Fruit fly (Drosophila melanogaster) whole organism, embryonic: ENCODE measurements around the gene CG12951.

Experiments used
- B-H1 ChIP-seq: fragments of 200-800 bp; sonication (Bioruptor generic); IDR thresholded peaks from 3 replicates; pipeline ENCODE4 v1.3.6; 2022; ENCODE audit warnings: missing biosample characterization, missing genetic modification characterization
- Bgb ChIP-seq: fragments of 200-800 bp; sonication (Bioruptor generic); IDR thresholded peaks from 2 replicates; pipeline ENCODE4 v1.3.6; 2022; ENCODE audit warnings: missing biosample characterization, missing genetic modification characterization; ENCODE audit not compliant: partially characterized antibody
- Blimp-1 ChIP-seq: fragments of 200-800 bp; sonication (Bioruptor generic); optimal IDR thresholded peaks from 3 replicates; lab custom pipeline; 2018; ENCODE audit warnings: missing biosample characterization, missing genetic modification characterization, mild to moderate bottlenecking, moderate library complexity, missing genetic modification reagents
- CG10959 ChIP-seq: fragments of 200-800 bp; sonication (Bioruptor generic); IDR thresholded peaks from 2 replicates; pipeline ENCODE4 v1.3.6; 2022; ENCODE audit warnings: missing biosample characterization, missing genetic modification characterization
- CG11398 ChIP-seq: fragments of 200-800 bp; sonication (Bioruptor generic); optimal IDR thresholded peaks from 2 replicates; lab custom pipeline; 2016; ENCODE audit warnings: missing biosample characterization, missing genetic modification characterization
- CG12299 ChIP-seq: fragments of 200-800 bp; sonication (Bioruptor generic); optimal IDR thresholded peaks from 2 replicates; lab custom pipeline; 2018; ENCODE audit warnings: missing biosample characterization, mild to moderate bottlenecking, missing genetic modification characterization
- CG14710 ChIP-seq: fragments of 200-800 bp; sonication (Bioruptor generic); optimal IDR thresholded peaks from 3 replicates; lab custom pipeline; 2019; ENCODE audit warnings: missing biosample characterization, mild to moderate bottlenecking, missing genetic modification characterization, moderate library complexity
- CG2129 ChIP-seq: fragments of 200-800 bp; sonication (Bioruptor generic); IDR thresholded peaks from 2 replicates; pipeline ENCODE4 v1.3.6; 2022; ENCODE audit warnings: missing biosample characterization, missing genetic modification characterization; ENCODE audit not compliant: partially characterized antibody
- CG2889 ChIP-seq: fragments of 200-800 bp; sonication (Bioruptor generic); IDR thresholded peaks from 3 replicates; pipeline ENCODE4 v1.3.6; 2022; ENCODE audit warnings: missing biosample characterization, missing genetic modification characterization
- CG30020 ChIP-seq: fragments of 200-800 bp; optimal IDR thresholded peaks from 2 replicates; lab custom pipeline; 2019; ENCODE audit warnings: missing biosample characterization, mild to moderate bottlenecking, missing genetic modification characterization, moderate library complexity
- CG30431 ChIP-seq: fragments of 200-800 bp; sonication (Bioruptor generic); optimal IDR thresholded peaks from 2 replicates; lab custom pipeline; 2017; ENCODE audit warnings: missing biosample characterization, missing genetic modification characterization
- CG31388 ChIP-seq: fragments of 200-800 bp; sonication (Bioruptor generic); optimal IDR thresholded peaks from 2 replicates; lab custom pipeline; 2016; ENCODE audit warnings: missing biosample characterization, missing genetic modification characterization
- CG3407 ChIP-seq: fragments of 200-800 bp; sonication (Bioruptor generic); optimal IDR thresholded peaks from 2 replicates; lab custom pipeline; 2018; ENCODE audit warnings: missing biosample characterization, mild to moderate bottlenecking, missing genetic modification characterization
- CG34224 ChIP-seq: fragments of 200-800 bp; sonication (Bioruptor generic); IDR thresholded peaks from 3 replicates; pipeline ENCODE4 v1.3.6; 2022; ENCODE audit warnings: missing biosample characterization, missing genetic modification characterization; ENCODE audit not compliant: partially characterized antibody
- CG34376 ChIP-seq: fragments of 200-800 bp; sonication (Bioruptor generic); optimal IDR thresholded peaks from 2 replicates; lab custom pipeline; 2018; ENCODE audit warnings: missing biosample characterization, mild to moderate bottlenecking, missing genetic modification characterization
- CG4617 ChIP-seq: fragments of 200-800 bp; sonication (Bioruptor generic); optimal IDR thresholded peaks from 3 replicates; lab custom pipeline; 2016; ENCODE audit warnings: missing biosample characterization, missing genetic modification characterization, borderline replicate concordance
- CG6813 ChIP-seq: fragments of 200-800 bp; sonication (Bioruptor generic); optimal IDR thresholded peaks from 2 replicates; lab custom pipeline; 2017; ENCODE audit warnings: missing biosample characterization, missing genetic modification characterization, mild to moderate bottlenecking, moderate library complexity, missing genetic modification reagents
- CHES-1-like ChIP-seq: fragments of 200-800 bp; sonication (Bioruptor generic); optimal IDR thresholded peaks from 2 replicates; lab custom pipeline; 2016; ENCODE audit warnings: missing biosample characterization, missing genetic modification characterization
- D19A ChIP-seq: fragments of 200-800 bp; optimal IDR thresholded peaks from 3 replicates; lab custom pipeline; 2019; ENCODE audit warnings: missing biosample characterization, mild to moderate bottlenecking, missing genetic modification characterization, moderate library complexity
- Dref ChIP-seq: fragments of 200-800 bp; sonication (Bioruptor generic); IDR thresholded peaks from 2 replicates; pipeline ENCODE4 v1.3.6; 2022; ENCODE audit warnings: missing biosample characterization, missing genetic modification characterization
- GATAe ChIP-seq: fragments of 200-800 bp; sonication (Bioruptor generic); conservative IDR thresholded peaks from 2 replicates; pipeline ENCODE4 v1.3.6; 2022; ENCODE audit warnings: missing biosample characterization, missing genetic modification characterization
- HmgZ ChIP-seq: fragments of 200-800 bp; sonication (Bioruptor generic); optimal IDR thresholded peaks from 2 replicates; lab custom pipeline; 2018; ENCODE audit warnings: missing biosample characterization, mild to moderate bottlenecking, missing genetic modification characterization
- Hmx ChIP-seq: fragments of 200-800 bp; sonication (Bioruptor generic); optimal IDR thresholded peaks from 2 replicates; lab custom pipeline; 2016; ENCODE audit warnings: missing biosample characterization, missing genetic modification characterization
- Jarid2 ChIP-seq: fragments of 200-800 bp; sonication (Bioruptor generic); optimal IDR thresholded peaks from 3 replicates; lab custom pipeline; 2017; ENCODE audit warnings: mild to moderate bottlenecking, missing biosample characterization, missing genetic modification reagents, missing genetic modification characterization
- Mrtf ChIP-seq: fragments of 200-800 bp; sonication (Bioruptor generic); IDR thresholded peaks from 3 replicates; pipeline ENCODE4 v1.3.6; 2022; ENCODE audit warnings: missing biosample characterization, missing genetic modification characterization
- Pdp1 ChIP-seq, 2 experiments: fragments of 200-800 bp; sonication (Bioruptor generic); optimal IDR thresholded peaks; 3 replicates each; lab custom pipeline; 2016; ENCODE audit warnings: missing biosample characterization in 2 of 2, missing genetic modification characterization in 2 of 2, mild to moderate bottlenecking in 1 of 2, moderate library complexity in 1 of 2
- Rfx ChIP-seq: fragments of 200-800 bp; sonication (Bioruptor generic); IDR thresholded peaks from 2 replicates; pipeline ENCODE4 v1.3.6; 2022; ENCODE audit warnings: missing biosample characterization, missing genetic modification characterization
- Vsx1 ChIP-seq: fragments of 200-800 bp; sonication (Bioruptor generic); optimal IDR thresholded peaks from 2 replicates; lab custom pipeline; 2017; ENCODE audit warnings: missing biosample characterization, mild to moderate bottlenecking, missing genetic modification characterization, missing genetic modification reagents
- ac ChIP-seq: fragments of 200-800 bp; sonication (Bioruptor generic); optimal IDR thresholded peaks from 3 replicates; lab custom pipeline; 2017; ENCODE audit warnings: missing biosample characterization, mild to moderate bottlenecking, missing genetic modification characterization
- ap ChIP-seq: fragments of 200-800 bp; sonication (Bioruptor generic); IDR thresholded peaks from 2 replicates; pipeline ENCODE4 v1.3.6; 2022; ENCODE audit warnings: missing biosample characterization, missing genetic modification characterization
- az2 ChIP-seq: fragments of 200-800 bp; sonication (Bioruptor generic); optimal IDR thresholded peaks from 3 replicates; lab custom pipeline; 2016; ENCODE audit warnings: missing biosample characterization, missing genetic modification characterization
- cas ChIP-seq: fragments of 200-800 bp; sonication (Bioruptor generic); IDR thresholded peaks from 2 replicates; pipeline ENCODE4 v1.3.6; 2022; ENCODE audit warnings: missing biosample characterization, missing genetic modification characterization
- chif ChIP-seq, 2 experiments: fragments of 200-800 bp; sonication (Bioruptor generic); optimal IDR thresholded peaks; 3 replicates each; lab custom pipeline; 2016; ENCODE audit warnings: missing biosample characterization in 2 of 2, missing genetic modification characterization in 2 of 2
- cwo ChIP-seq: fragments of 200-800 bp; sonication (Bioruptor generic); optimal IDR thresholded peaks from 3 replicates; lab custom pipeline; 2017; ENCODE audit warnings: missing biosample characterization, missing genetic modification characterization, mild to moderate bottlenecking, moderate library complexity, missing genetic modification reagents
- dati ChIP-seq: fragments of 200-800 bp; sonication (Bioruptor generic); IDR thresholded peaks from 2 replicates; pipeline ENCODE4 v1.3.6; 2022; ENCODE audit warnings: missing biosample characterization, missing genetic modification characterization
- ftz-f1 ChIP-seq: fragments of 200-800 bp; sonication (Bioruptor generic); optimal IDR thresholded peaks from 2 replicates; lab custom pipeline; 2016; ENCODE audit warnings: missing biosample characterization, missing genetic modification characterization
- gem ChIP-seq: fragments of 200-800 bp; sonication (Bioruptor generic); optimal IDR thresholded peaks from 2 replicates; lab custom pipeline; 2019; ENCODE audit warnings: missing biosample characterization, mild to moderate bottlenecking, missing genetic modification characterization, moderate library complexity
- gsb-n ChIP-seq: fragments of 200-800 bp; sonication (Bioruptor generic); optimal IDR thresholded peaks from 3 replicates; lab custom pipeline; 2018; ENCODE audit warnings: missing biosample characterization, mild to moderate bottlenecking, missing genetic modification characterization
- ham ChIP-seq: fragments of 200-800 bp; sonication (Bioruptor generic); IDR thresholded peaks from 2 replicates; pipeline ENCODE4 v1.3.6; 2022; ENCODE audit warnings: missing biosample characterization, missing genetic modification characterization
- hkb ChIP-seq, 2 experiments: fragments of 200-800 bp in 1 of 2; fragments of >200 bp in 1 of 2; sonication (Bioruptor generic) in 1 of 2; IDR thresholded peaks in 1 of 2; optimal IDR thresholded peaks in 1 of 2; 2 replicates each; pipeline versions ENCODE4 v1.3.6 to Lab custom; 2017 to 2022; ENCODE audit warnings: missing biosample characterization in 1 of 2, missing genetic modification characterization in 1 of 2
- lilli ChIP-seq: fragments of 200-800 bp; sonication (Bioruptor generic); optimal IDR thresholded peaks from 3 replicates; lab custom pipeline; 2016; ENCODE audit warnings: missing biosample characterization, missing genetic modification characterization
- maf-S ChIP-seq: fragments of 200-800 bp; sonication (Bioruptor generic); optimal IDR thresholded peaks from 2 replicates; lab custom pipeline; 2016; ENCODE audit warnings: missing biosample characterization, missing genetic modification characterization
- mld ChIP-seq: fragments of 200-800 bp; sonication (Bioruptor generic); IDR thresholded peaks from 3 replicates; pipeline ENCODE4 v1.3.6; 2022; ENCODE audit warnings: missing biosample characterization, missing genetic modification characterization; ENCODE audit not compliant: partially characterized antibody
- nmo ChIP-seq: fragments of 200-800 bp; sonication (Bioruptor generic); optimal IDR thresholded peaks from 2 replicates; lab custom pipeline; 2018; ENCODE audit warnings: missing biosample characterization, mild to moderate bottlenecking, missing genetic modification characterization, moderate library complexity
- oc ChIP-seq: fragments of 200-800 bp; sonication (Bioruptor generic); optimal IDR thresholded peaks from 2 replicates; lab custom pipeline; 2018; ENCODE audit warnings: missing biosample characterization, mild to moderate bottlenecking, missing genetic modification characterization, moderate library complexity
- run ChIP-seq: fragments of 200-800 bp; sonication (Bioruptor generic); optimal IDR thresholded peaks from 3 replicates; lab custom pipeline; 2018; ENCODE audit warnings: missing biosample characterization, mild to moderate bottlenecking, missing genetic modification characterization
- vfl ChIP-seq: fragments of 200-800 bp; sonication (Bioruptor generic); optimal IDR thresholded peaks from 2 replicates; lab custom pipeline; 2016; ENCODE audit warnings: missing biosample characterization, missing genetic modification characterization
- vvl ChIP-seq: fragments of 200-800 bp; sonication (Bioruptor generic); IDR thresholded peaks from 2 replicates; pipeline ENCODE4 v1.3.6; 2022; ENCODE audit warnings: missing biosample characterization, missing genetic modification characterization
- wor ChIP-seq: fragments of 200-800 bp; sonication (Bioruptor generic); IDR thresholded peaks from 2 replicates; pipeline ENCODE4 v1.3.6; 2022; ENCODE audit warnings: missing biosample characterization, missing genetic modification characterization

CG12951 gene

dm6 chr3R:9376789-9377188, 46.7 kb upstream of the CG12951 start:
- peak; percentile 46 for TF ChIP-seq oc (tag; lab: Kevin White, UChicago)
- TF ChIP-seq run: peak; percentile 66
- no peak for TF ChIP-seq wor (GFP tag; lab: Robert Waterston, UW)
- TF ChIP-seq hkb (optimal IDR thresholded peaks at IDR 0.05; lab: Kevin White, UChicago): peak; percentile 11
- no peak for TF ChIP-seq hkb (GFP tag; IDR thresholded peaks at IDR 0.05; lab: Robert Waterston, UW)
- TF ChIP-seq CG12299: no peak
- peak; percentile 61; the same call in 1 of the 2 replicates for TF ChIP-seq vvl (GFP tag; lab: Robert Waterston, UW)
- TF ChIP-seq CG34376 (GFP tag; lab: Kevin White, UChicago): no peak
- peak in 1 of 2 experiments; percentile 56 for TF ChIP-seq Pdp1 (GFP tag; optimal IDR thresholded peaks at IDR 0.05; lab: Kevin White, UChicago)
- no peak for TF ChIP-seq CG4617

dm6 chr3R:9370413-9370812, 40.3 kb upstream of the CG12951 start:
- TF ChIP-seq nmo (GFP tag; lab: Kevin White, UChicago) (no peak), CG2889 (no peak; the same call in 2 of the 3 replicates), gem (tag; lab: Kevin White, UChicago) (peak; percentile 75), CG34224 (GFP tag; lab: Robert Waterston, UW) (no peak), CG30431 (GFP tag; lab: Kevin White, UChicago) (no peak), cas (no peak), gsb-n (tag; lab: Kevin White, UChicago) (no peak), ap (GFP tag; lab: Robert Waterston, UW) (no peak), CG31388 (GFP tag; lab: Kevin White, UChicago) (no peak), vfl (GFP tag; lab: Kevin White, UChicago) (no peak), Dref (GFP tag; lab: Robert Waterston, UW) (no peak), CG2129 (no peak), CG30020 (tag; lab: Kevin White, UChicago) (no peak), D19A (tag; lab: Kevin White, UChicago) (peak; percentile 97), chif (GFP tag; optimal IDR thresholded peaks at IDR 0.05; lab: Kevin White, UChicago) (peak in 1 of 2 experiments; percentile 26), ftz-f1 (no peak), CG3407 (GFP tag; lab: Kevin White, UChicago) (no peak), Mrtf (GFP tag; lab: Robert Waterston, UW) (0 out of 3 replicates have a peak, but pooled peaks have one; percentile 25), CHES-1-like (GFP tag; lab: Kevin White, UChicago) (no peak), dati (GFP tag; lab: Robert Waterston, UW) (no peak), cwo (GFP tag; lab: Kevin White, UChicago) (peak; percentile 52), mld (GFP tag; lab: Robert Waterston, UW) (no peak), Bgb (GFP tag; lab: Robert Waterston, UW) (no peak), ac (GFP tag; lab: Kevin White, UChicago) (no peak), CG11398 (GFP tag; lab: Kevin White, UChicago) (no peak), Hmx (no peak), CG10959 (no peak), lilli (peak; percentile 67), CG14710 (tag; lab: Kevin White, UChicago) (no peak), B-H1 (GFP tag; lab: Robert Waterston, UW) (peak; percentile 38; the same call in 1 of the 3 replicates), Vsx1 (GFP tag; lab: Kevin White, UChicago) (no peak), CG6813 (GFP tag; lab: Kevin White, UChicago) (no peak), maf-S (GFP tag; lab: Kevin White, UChicago) (no peak), Blimp-1 (peak; percentile 33), GATAe (no peak), ham (GFP tag; lab: Robert Waterston, UW) (no peak), az2 (GFP tag; lab: Kevin White, UChicago) (peak; percentile 28), HmgZ (peak; percentile 34), Jarid2 (GFP tag; lab: Kevin White, UChicago) (no peak), Rfx (peak; percentile 81; the same call in 1 of the 2 replicates)
